Worm (Caenorhabditis elegans): ENCODE data around the gene F01D5.5.

DNA sequence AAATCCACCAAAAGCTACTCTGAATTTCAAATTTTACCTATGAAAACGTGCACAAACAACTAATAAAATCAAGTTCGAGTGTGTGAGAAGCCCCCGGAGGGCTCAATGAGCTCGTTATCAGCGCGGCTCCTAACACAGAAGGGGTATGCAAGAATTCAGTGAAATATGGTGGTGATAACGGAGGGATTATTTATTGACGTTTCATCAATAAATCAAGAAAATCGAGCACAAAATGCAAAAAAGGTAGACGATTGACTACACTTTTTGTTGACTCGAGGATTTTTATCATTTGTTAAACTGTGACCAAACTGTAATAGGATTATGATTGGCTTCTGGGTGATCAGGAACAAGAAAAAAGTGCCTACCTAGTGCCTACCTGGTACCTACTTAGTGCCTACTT, 44.7 kb downstream of the F01D5.5 start, which contains the start of gene zip-3:
- TF ChIP-seq fkh-3 (tag; optimal IDR thresholded peaks at IDR 0.05) = no peak
- TF ChIP-seq Y95B8A.8 (GFP tag; IDR thresholded peaks at IDR 0.05) = no peak
- no peak for TF ChIP-seq pha-4 (tag; optimal IDR thresholded peaks at IDR 0.05)
- TF ChIP-seq die-1 (tag; optimal IDR thresholded peaks at IDR 0.05) = no peak
- no peak for TF ChIP-seq unc-62 (GFP tag; optimal IDR thresholded peaks at IDR 0.05)
- no peak for TF ChIP-seq B0336.3 (GFP tag; IDR thresholded peaks at IDR 0.05)
